Fruit fly (Drosophila melanogaster): ENCODE measurements around the gene RecQ5.
A peak's percentile ranks its signal among the peaks of the same experiment; 100 is the strongest.

Gene RecQ5

dm6 chr3L:14639778-14640177 is 7.9 kb upstream of the RecQ5 start:
- TF ChIP-seq zf30C (GFP tag; optimal IDR thresholded peaks at IDR 0.05) (peak; percentile 50), Oaz (GFP tag; IDR thresholded peaks at IDR 0.05) (0 out of 2 replicates have a peak, but pooled peaks have one; percentile 13), Drgx (GFP tag; IDR thresholded peaks at IDR 0.05) (no peak), Ets65A (GFP tag) (peak; percentile 48), Dbx (GFP tag; IDR thresholded peaks at IDR 0.05) (0 out of 3 replicates have a peak, but pooled peaks have one; percentile 8)

dm6 chr3L:14637705-14638529 is 6.0 kb upstream of the RecQ5 start:
- TF ChIP-seq tll (GFP tag; optimal IDR thresholded peaks at IDR 0.05) (peak in 1 of 2 experiments; percentile 88), CG4360 (GFP tag; IDR thresholded peaks at IDR 0.05) (peak; percentile 71), CG15479 (GFP tag; optimal IDR thresholded peaks at IDR 0.05) (peak; percentile 13), pros (GFP tag; optimal IDR thresholded peaks at IDR 0.05) (peak; percentile 3), zfh1 (GFP tag; IDR thresholded peaks at IDR 0.05) (peak; percentile 21; the same call in 1 of the 3 replicates), tio (GFP tag; optimal IDR thresholded peaks at IDR 0.05) (no peak), kni (GFP tag; optimal IDR thresholded peaks at IDR 0.05) (peak; percentile 75), Mad (GFP tag; optimal IDR thresholded peaks at IDR 0.05) (no peak), Sry-δ (GFP tag; optimal IDR thresholded peaks at IDR 0.05) (no peak), gce (GFP tag; IDR thresholded peaks at IDR 0.05) (0 out of 3 replicates have a peak, but pooled peaks have one; percentile 6), pfk (GFP tag; optimal IDR thresholded peaks at IDR 0.05) (peak; percentile 77), Opbp (GFP tag; IDR thresholded peaks at IDR 0.05; ENCODE audit: partially characterized antibody) (no peak), gt (GFP tag; IDR thresholded peaks at IDR 0.05) (no peak), insv (GFP tag; optimal IDR thresholded peaks at IDR 0.05) (peak in 1 of 2 experiments; percentile 22), CG1832 (GFP tag; optimal IDR thresholded peaks at IDR 0.05) (peak; percentile 42), Stat92E (GFP tag; optimal IDR thresholded peaks at IDR 0.05) (peak in 1 of 3 experiments; percentile 4)

- TF ChIP-seq CG12071 (GFP tag; optimal IDR thresholded peaks at IDR 0.05) (no peak), CG10431 (GFP tag; optimal IDR thresholded peaks at IDR 0.05) (no peak), H15 (GFP tag; IDR thresholded peaks at IDR 0.05) (0 out of 3 replicates have a peak, but pooled peaks have one; percentile 26), sim (GFP tag; IDR thresholded peaks at IDR 0.05) (0 out of 2 replicates have a peak, but pooled peaks have one; percentile 26), CG34376 (GFP tag; optimal IDR thresholded peaks at IDR 0.05) (no peak), CG31224 (GFP tag; IDR thresholded peaks at IDR 0.05) (no peak), CG17328 (GFP tag; IDR thresholded peaks at IDR 0.05) (0 out of 2 replicates have a peak, but pooled peaks have one; percentile 23), CG2120 (GFP tag; optimal IDR thresholded peaks at IDR 0.05) (no peak), sob (GFP tag; IDR thresholded peaks at IDR 0.05) (no peak), salm (tag; optimal IDR thresholded peaks at IDR 0.05) (no peak), Dek (tag; optimal IDR thresholded peaks at IDR 0.05) (no peak), hkb (optimal IDR thresholded peaks at IDR 0.05) (no peak), hkb (GFP tag; IDR thresholded peaks at IDR 0.05) (0 out of 2 replicates have a peak, but pooled peaks have one; percentile 17), da (GFP tag; optimal IDR thresholded peaks at IDR 0.05) (no peak), dm (GFP tag; optimal IDR thresholded peaks at IDR 0.05) (no peak), sr (GFP tag; IDR thresholded peaks at IDR 0.05) (no peak), Lim3 (GFP tag; IDR thresholded peaks at IDR 0.05) (no peak), Blimp-1 (GFP tag; optimal IDR thresholded peaks at IDR 0.05) (peak; percentile 28), lilli (GFP tag; optimal IDR thresholded peaks at IDR 0.05) (no peak), Med (GFP tag) (peak; percentile 43), crol (GFP tag; IDR thresholded peaks at IDR 0.05) (peak; percentile 30; the same call in 1 of the 2 replicates), CG9437 (GFP tag; optimal IDR thresholded peaks at IDR 0.05) (no peak), ac (GFP tag; optimal IDR thresholded peaks at IDR 0.05) (no peak), CG14441 (GFP tag; IDR thresholded peaks at IDR 0.05) (peak; percentile 33; the same call in 1 of the 2 replicates), CG2202 (tag; optimal IDR thresholded peaks at IDR 0.05) (no peak), CG11504 (tag; optimal IDR thresholded peaks at IDR 0.05) (peak; percentile 30)
These were observed 4.9 kb upstream of the RecQ5 start for dm6 chr3L:14636740-14637189.
